Fruit fly (Drosophila melanogaster): ENCODE measurements around the gene CG1943.

dm6 chr3R:7091904-7092303, 17.2 kb downstream of the CG1943 start:
- peak in 1 of 2 experiments; percentile 51 for TF ChIP-seq CTCF (optimal IDR thresholded peaks at IDR 0.05)
- TF ChIP-seq CG8478 (optimal IDR thresholded peaks at IDR 0.05): no peak

Data from S2 (cell line).